Fruit fly (Drosophila melanogaster) whole organism: ENCODE results near the gene Ir94a.

Experiments
- CG8478 ChIP-seq: fragments of >200 bp; optimal IDR thresholded peaks from 2 replicates; lab custom pipeline; 2018; ENCODE audit warnings: inconsistent platforms
- Dll ChIP-seq: fragments of >200 bp; optimal IDR thresholded peaks from 2 replicates; lab custom pipeline; 2017
- EcR ChIP-seq, 2 experiments: fragments of >200 bp; optimal IDR thresholded peaks; 2 replicates each; lab custom pipeline; 2017; ENCODE audit warnings: missing biosample characterization in 2 of 2, missing genetic modification characterization in 2 of 2, missing genetic modification reagents in 2 of 2
- pan ChIP-seq: fragments of >200 bp; optimal IDR thresholded peaks from 2 replicates; lab custom pipeline; 2017
- psq ChIP-seq: fragments of >200 bp; optimal IDR thresholded peaks from 2 replicates; lab custom pipeline; 2017
- usp ChIP-seq: fragments of >200 bp; optimal IDR thresholded peaks from 2 replicates; lab custom pipeline; 2017; ENCODE audit warnings: missing biosample characterization, missing genetic modification characterization, mixed read lengths

Gene Ir94a

dm6 chr3R:22142495-22142894 lies 29.3 kb downstream of the Ir94a start:
- TF ChIP-seq EcR (GFP tag; optimal IDR thresholded peaks at IDR 0.05; lab: Kevin White, UChicago) (no peak), CG8478 (no peak), Dll (lab: Kevin White, UChicago) (peak; percentile 59)

dm6 chr3R:22145425-22146411 lies 32.5 kb downstream of the Ir94a start:
- no peak for TF ChIP-seq Dll (lab: Kevin White, UChicago)
- no peak for TF ChIP-seq EcR (GFP tag; optimal IDR thresholded peaks at IDR 0.05; lab: Kevin White, UChicago)
- no peak for TF ChIP-seq usp (GFP tag; lab: Kevin White, UChicago)
- no peak for TF ChIP-seq psq
- TF ChIP-seq CG8478, result no peak
- TF ChIP-seq pan (lab: Kevin White, UChicago), result no peak

DNA sequence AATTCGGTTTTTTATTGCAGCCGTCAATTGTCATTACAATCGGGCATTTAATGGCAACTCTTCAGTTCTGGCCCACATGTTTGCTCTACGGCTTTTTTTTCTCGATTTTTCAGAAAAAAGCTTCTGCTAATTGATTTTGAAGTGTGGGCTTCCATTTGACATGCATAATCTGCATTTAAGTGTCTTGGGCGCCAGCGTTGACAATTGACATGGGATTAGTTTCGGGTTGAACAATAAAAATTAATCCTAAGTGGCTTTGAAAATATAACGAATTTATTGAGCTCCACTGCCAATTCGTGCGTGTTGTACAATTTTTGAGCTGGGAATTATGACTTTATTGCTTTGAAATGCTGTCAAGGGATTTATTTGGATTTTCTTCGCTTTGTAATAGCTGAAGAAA lies 33.3 kb downstream of the Ir94a start:
- TF ChIP-seq usp (GFP tag; lab: Kevin White, UChicago), result no peak
- no peak for TF ChIP-seq pan (lab: Kevin White, UChicago)
- TF ChIP-seq CG8478, result no peak
- TF ChIP-seq Dll (lab: Kevin White, UChicago), result no peak
- TF ChIP-seq psq, result no peak
- no peak for TF ChIP-seq EcR (GFP tag; optimal IDR thresholded peaks at IDR 0.05; lab: Kevin White, UChicago)

dm6 chr3R:22147426-22147825 lies 34.2 kb downstream of the Ir94a start:
- TF ChIP-seq pan (lab: Kevin White, UChicago), result no peak
- TF ChIP-seq usp (GFP tag; lab: Kevin White, UChicago), result no peak
- no peak for TF ChIP-seq Dll (lab: Kevin White, UChicago)
- no peak for TF ChIP-seq psq
- TF ChIP-seq CG8478, result no peak
- no peak for TF ChIP-seq EcR (GFP tag; optimal IDR thresholded peaks at IDR 0.05; lab: Kevin White, UChicago)

dm6 chr3R:22148274-22148673 lies 35.0 kb downstream of the Ir94a start:
- no peak for TF ChIP-seq usp (GFP tag; lab: Kevin White, UChicago)
- TF ChIP-seq Dll (lab: Kevin White, UChicago), result no peak
- TF ChIP-seq CG8478, result no peak

DNA sequence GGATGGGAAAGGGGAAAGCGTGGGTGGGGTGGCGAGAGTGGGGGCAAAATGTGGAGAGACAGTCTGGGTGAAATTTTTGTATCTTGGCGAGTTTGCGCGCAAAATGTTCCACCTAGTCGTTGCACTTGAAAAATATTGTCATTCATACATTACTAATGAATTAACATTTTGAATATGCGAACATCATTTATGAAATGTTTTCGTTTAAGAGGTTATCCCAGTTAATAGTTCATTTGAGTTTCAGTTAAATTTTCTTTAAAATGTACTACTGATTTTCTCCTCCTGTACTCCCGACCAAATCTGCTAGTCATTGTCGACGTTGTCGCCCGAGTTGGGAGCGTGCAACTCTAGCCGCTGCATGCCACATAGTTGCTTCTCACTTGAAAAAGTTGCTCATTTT lies 36.7 kb downstream of the Ir94a start:
- TF ChIP-seq CG8478 (no peak), psq (no peak), Dll (lab: Kevin White, UChicago) (no peak), EcR (GFP tag; optimal IDR thresholded peaks at IDR 0.05; lab: Kevin White, UChicago) (no peak), pan (lab: Kevin White, UChicago) (no peak), usp (GFP tag; lab: Kevin White, UChicago) (no peak)

- no peak for TF ChIP-seq pan (lab: Kevin White, UChicago)
- no peak for TF ChIP-seq Dll (lab: Kevin White, UChicago)
- TF ChIP-seq EcR (GFP tag; optimal IDR thresholded peaks at IDR 0.05; lab: Kevin White, UChicago), result no peak
- TF ChIP-seq usp (GFP tag; lab: Kevin White, UChicago), result no peak
- TF ChIP-seq CG8478, result no peak
- no peak for TF ChIP-seq psq
These were observed 37.2 kb downstream of the Ir94a start for dm6 chr3R:22150433-22150832.

DNA sequence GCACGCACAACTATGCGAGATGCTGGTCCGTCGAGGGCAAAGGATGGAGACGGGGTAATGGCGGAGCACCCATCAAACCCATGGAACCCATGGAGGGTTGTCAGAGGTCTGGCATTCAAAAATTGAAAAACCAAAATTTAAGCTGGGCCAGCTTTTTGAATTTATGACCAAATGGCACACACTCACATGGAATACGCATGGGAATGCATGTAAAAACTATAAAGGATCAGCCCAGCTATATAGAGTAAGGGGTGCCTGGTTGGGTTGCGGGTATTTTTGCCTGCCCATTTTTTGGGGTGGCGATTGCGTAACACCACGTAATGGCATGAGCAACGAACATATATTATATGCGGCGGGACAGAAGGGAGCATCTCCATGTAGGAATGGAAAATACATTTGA lies 39.2 kb downstream of the Ir94a start:
- no peak for TF ChIP-seq pan (lab: Kevin White, UChicago)
- TF ChIP-seq Dll (lab: Kevin White, UChicago), result no peak
- TF ChIP-seq psq, result no peak
- TF ChIP-seq EcR (GFP tag; optimal IDR thresholded peaks at IDR 0.05; lab: Kevin White, UChicago), result no peak
- TF ChIP-seq CG8478, result no peak
- TF ChIP-seq usp (GFP tag; lab: Kevin White, UChicago), result no peak

dm6 chr3R:22153693-22154092 lies 40.5 kb downstream of the Ir94a start:
- TF ChIP-seq psq (no peak), CG8478 (no peak), Dll (lab: Kevin White, UChicago) (no peak), usp (GFP tag; lab: Kevin White, UChicago) (no peak), EcR (GFP tag; optimal IDR thresholded peaks at IDR 0.05; lab: Kevin White, UChicago) (no peak), pan (lab: Kevin White, UChicago) (no peak)

dm6 chr3R:22158243-22158642 lies 45.0 kb downstream of the Ir94a start:
- TF ChIP-seq usp (GFP tag; lab: Kevin White, UChicago) (no peak), pan (lab: Kevin White, UChicago) (no peak), CG8478 (no peak), Dll (lab: Kevin White, UChicago) (no peak), EcR (GFP tag; optimal IDR thresholded peaks at IDR 0.05; lab: Kevin White, UChicago) (no peak), psq (no peak)

DNA sequence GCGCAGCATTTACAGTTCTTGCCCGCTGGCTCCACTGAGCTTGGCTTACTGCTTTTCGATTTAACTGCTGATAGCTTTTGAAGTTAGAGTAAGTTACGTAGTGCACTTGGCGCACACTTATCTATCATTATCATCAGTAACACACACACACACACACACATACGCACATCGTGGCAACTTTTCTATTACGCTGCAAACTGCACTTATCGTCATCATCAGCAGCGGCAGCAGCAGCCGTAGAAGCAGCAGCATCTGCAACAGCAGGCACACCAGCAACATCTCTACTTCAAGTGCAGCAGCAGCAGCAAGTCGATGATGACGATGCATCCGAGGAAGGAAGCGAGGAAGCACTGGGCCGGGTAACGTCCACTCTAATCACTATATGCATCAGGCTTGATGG lies 45.5 kb downstream of the Ir94a start:
- TF ChIP-seq psq, result no peak
- TF ChIP-seq usp (GFP tag; lab: Kevin White, UChicago), result no peak
- no peak for TF ChIP-seq pan (lab: Kevin White, UChicago)
- TF ChIP-seq Dll (lab: Kevin White, UChicago), result no peak
- no peak for TF ChIP-seq EcR (GFP tag; optimal IDR thresholded peaks at IDR 0.05; lab: Kevin White, UChicago)
- no peak for TF ChIP-seq CG8478

DNA sequence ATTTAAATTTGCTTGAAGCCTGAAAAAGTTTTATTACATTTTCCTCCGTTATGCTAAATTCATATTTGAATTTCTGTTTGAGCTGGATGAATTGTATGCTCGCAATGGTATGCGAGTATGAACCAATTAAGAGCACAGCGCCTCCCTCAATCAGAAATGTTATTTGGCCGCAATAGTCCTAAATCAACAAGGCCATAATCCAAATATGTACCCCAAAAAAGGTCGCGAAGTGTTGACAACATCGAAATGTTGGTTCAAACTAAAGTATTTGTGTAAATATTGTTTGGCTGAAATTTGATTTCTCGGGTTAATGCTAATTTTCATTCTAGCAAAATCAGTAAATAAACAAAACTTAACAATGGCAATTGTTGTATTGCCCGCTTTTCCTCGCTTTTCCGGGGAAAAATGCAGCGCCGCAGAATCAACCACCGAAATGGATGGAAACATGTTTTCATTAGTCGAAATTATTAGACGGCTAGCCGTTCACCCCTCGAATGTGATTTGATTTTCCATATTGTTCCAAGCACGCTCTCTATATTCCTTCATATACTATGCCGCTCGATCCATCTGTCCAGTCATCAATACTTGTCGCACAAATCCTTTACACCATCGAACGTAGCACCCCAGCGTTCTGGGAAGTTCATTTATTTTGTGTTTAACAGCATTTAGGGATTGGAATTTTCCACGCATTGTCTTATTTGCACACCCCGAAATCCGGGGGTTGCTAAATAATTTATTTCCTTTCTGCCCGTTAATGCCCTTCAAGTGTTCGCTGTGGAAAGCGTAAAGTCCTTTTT lies 48.6 kb downstream of the Ir94a start:
- TF ChIP-seq CG8478 (no peak), usp (GFP tag; lab: Kevin White, UChicago) (no peak), pan (lab: Kevin White, UChicago) (no peak), Dll (lab: Kevin White, UChicago) (no peak), EcR (GFP tag; optimal IDR thresholded peaks at IDR 0.05; lab: Kevin White, UChicago) (no peak), psq (no peak)
